Fruit fly (Drosophila melanogaster): Measurements from ENCODE around the gene BBS5.
A peak's percentile ranks its signal among the peaks of the same experiment; 100 is the strongest.

dm6 chr3R:4813172-4813716 is 2.9 kb upstream of the BBS5 start:
- TF ChIP-seq fd96Ca (GFP tag; IDR thresholded peaks at IDR 0.05), result peak; percentile 62; the same call in 2 of the 3 replicates
- no peak for TF ChIP-seq CG9948 (tag; optimal IDR thresholded peaks at IDR 0.05)
- TF ChIP-seq CG14655 (GFP tag; optimal IDR thresholded peaks at IDR 0.05), result no peak

Data from whole organism, pupa.